Worm (Caenorhabditis elegans): Measurements from ENCODE around the gene F42G8.8.

The F42G8.8 gene

DNA sequence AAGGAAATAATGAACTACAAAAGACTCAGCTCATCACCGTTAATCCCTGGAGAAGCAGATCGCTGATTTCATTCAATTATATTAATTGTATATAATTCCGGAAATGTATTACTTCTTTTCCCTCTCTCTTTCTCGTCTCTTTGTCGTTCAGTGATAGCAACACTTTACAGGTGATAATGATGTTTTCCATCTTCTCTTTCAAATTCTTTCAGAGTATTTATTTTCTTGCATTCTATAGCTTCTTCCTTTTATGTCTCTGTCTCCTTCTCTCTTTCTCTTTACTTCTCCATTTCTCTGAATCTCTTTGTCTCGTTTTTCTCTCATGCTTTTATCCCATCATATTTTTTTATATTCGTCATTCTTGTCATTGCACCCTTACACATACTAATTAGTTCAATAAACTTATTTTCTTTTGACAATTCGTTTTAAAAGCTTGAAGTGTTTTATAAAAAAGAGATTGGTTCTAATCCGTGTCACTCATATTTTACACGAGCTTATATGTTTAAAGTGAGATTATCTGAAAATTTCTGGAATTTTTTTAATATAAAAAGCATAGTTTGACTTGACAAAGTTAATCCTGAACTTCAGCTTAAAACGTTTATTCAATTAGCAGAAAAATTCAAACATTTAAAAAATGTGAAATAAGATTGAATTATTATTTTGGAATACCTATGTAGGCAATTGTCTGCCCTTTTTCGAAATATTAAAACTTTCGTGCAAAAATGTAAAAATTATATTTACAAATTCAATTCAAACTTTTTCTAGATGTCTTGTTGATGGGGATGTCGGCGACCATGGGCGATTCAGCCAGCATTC lies 24.1 kb downstream of the F42G8.8 start, which contains the start of gene pmk-2:
pmk-2 (plus strand) TSS at position 766 of the 816 bp plus-strand sequence.
- TF ChIP-seq W03F9.2 (tag; optimal IDR thresholded peaks at IDR 0.05) (no peak), him-1 (tag; optimal IDR thresholded peaks at IDR 0.05) (no peak), dao-5 (tag; optimal IDR thresholded peaks at IDR 0.05) (no peak)

DNA sequence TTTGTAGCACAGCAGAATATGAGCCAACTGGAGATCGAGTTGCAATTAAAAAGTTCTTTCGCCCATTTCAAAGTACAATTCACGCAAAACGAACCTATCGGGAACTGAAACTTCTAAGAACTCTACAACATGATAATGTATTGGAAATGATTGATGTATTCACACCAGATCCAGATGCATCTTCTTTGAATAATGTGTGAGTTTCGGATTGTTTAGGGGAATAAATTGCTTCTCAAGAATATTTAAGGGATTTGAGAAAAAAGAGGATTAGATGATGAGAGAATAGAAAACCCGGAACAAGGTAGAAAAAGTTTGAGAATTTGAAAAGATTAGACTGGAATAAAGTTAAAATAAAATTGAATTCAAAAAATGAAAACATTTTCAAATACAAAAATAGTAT lies 25.5 kb downstream of the F42G8.8 start:
- TF ChIP-seq him-1 (tag; optimal IDR thresholded peaks at IDR 0.05) (no peak), W03F9.2 (tag; optimal IDR thresholded peaks at IDR 0.05) (no peak), dao-5 (tag; optimal IDR thresholded peaks at IDR 0.05) (no peak)

DNA sequence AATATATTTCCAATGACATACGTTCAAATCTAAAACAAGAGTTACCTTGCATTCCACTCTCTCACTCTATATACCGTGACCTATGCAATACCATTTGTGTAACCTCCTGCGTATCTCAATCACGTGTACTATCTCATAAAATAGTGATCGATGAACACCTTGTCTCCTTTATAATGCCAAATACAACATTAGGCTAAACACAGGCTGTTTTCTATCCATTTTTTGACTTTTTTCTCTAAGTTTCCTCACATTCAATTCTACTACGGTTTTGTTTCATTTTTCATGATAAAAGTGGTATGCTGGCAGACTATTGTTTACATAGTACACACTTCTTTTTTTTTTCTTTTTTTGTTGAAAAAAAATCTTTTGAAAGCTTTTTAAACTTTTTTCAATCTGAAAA lies 27.4 kb downstream of the F42G8.8 start:
- TF ChIP-seq W03F9.2 (tag; optimal IDR thresholded peaks at IDR 0.05) (no peak), dao-5 (tag; optimal IDR thresholded peaks at IDR 0.05) (no peak), him-1 (tag; optimal IDR thresholded peaks at IDR 0.05) (no peak)

DNA sequence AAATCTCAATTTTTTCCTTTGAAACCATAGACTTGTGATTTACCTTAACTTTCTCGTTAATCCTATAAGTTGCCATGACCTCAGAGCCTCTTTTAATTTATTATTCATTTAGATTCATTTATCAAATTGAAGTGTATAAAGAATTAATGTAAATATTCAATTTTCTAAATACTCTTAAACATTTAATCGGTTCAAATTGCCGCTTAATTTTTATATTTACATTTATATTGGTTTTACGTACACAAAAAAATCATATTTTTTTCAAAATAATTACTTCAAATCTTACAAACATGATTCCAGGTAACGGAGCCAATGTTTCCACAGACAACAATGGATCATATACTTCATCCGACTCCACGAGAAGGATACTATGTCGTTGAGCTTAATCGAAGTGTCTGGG lies 29.6 kb downstream of the F42G8.8 start, which contains the start of gene pmk-1:
pmk-1 (plus strand) TSS at position 301 of the 400 bp plus-strand sequence.
- no peak for TF ChIP-seq W03F9.2 (tag; optimal IDR thresholded peaks at IDR 0.05)
- no peak for TF ChIP-seq dao-5 (tag; optimal IDR thresholded peaks at IDR 0.05)
- TF ChIP-seq him-1 (tag; optimal IDR thresholded peaks at IDR 0.05): no peak

DNA sequence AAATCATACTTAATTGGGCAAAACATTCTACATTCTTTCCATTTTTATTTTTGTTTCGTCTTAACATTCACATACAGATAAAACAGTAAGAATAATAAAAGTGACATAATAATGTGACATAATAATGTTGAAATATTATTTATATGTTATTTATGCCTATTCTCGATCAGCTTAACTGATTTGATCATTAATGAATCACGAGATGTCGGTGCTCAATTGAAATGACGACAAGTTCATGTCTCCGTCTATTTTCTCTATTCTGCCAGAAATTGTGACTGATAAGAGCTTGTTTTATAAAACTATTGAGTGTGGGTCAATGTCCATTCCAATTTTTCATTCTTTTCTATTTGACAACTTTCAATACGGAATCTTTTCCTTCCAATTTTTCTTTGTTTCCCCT lies 32.8 kb downstream of the F42G8.8 start:
- TF ChIP-seq him-1 (tag; optimal IDR thresholded peaks at IDR 0.05) (no peak), W03F9.2 (tag; optimal IDR thresholded peaks at IDR 0.05) (no peak), dao-5 (tag; optimal IDR thresholded peaks at IDR 0.05) (no peak)

DNA sequence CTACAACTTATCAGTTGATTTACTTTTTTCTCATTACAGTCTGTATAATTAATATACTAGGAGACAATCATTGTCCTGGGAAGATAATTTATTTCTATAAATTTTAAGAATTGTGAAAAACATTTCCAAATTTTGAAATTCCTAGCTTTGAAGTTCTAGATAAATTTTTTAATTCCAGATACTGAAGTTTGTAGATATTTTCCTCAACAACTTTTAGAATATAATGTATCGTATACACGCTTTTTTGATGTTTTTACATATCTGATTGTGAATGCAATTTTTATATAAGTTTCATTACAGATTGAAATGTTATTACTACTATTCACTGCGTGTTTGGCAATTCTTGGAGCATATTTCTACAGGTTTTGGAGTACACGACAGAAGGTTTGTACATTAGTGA lies 33.3 kb downstream of the F42G8.8 start, which contains the start of gene faah-2:
faah-2 (plus strand) TSS at position 301 of the 400 bp plus-strand sequence.
- TF ChIP-seq W03F9.2 (tag; optimal IDR thresholded peaks at IDR 0.05) (no peak), him-1 (tag; optimal IDR thresholded peaks at IDR 0.05) (no peak), dao-5 (tag; optimal IDR thresholded peaks at IDR 0.05) (no peak)

DNA sequence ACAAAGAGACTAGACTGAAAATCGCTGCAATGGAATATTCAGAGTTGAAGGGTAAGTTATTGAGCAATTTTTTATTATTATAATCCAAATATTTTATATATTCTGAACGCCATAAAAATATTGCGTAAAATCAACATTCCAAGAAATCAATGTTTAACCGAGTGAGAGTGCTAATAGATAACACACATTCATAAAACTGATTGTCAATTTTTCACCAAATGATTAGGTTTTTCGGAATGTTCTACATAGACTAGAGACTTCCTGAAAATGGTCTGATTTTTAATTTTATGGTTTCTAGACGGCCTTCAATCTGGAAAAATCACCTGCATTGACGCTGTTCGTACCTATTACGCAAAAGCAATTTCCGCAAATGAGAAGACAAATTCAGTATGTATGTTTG lies 33.8 kb downstream of the F42G8.8 start:
- no peak for TF ChIP-seq him-1 (tag; optimal IDR thresholded peaks at IDR 0.05)
- TF ChIP-seq W03F9.2 (tag; optimal IDR thresholded peaks at IDR 0.05): no peak
- TF ChIP-seq dao-5 (tag; optimal IDR thresholded peaks at IDR 0.05): no peak

DNA sequence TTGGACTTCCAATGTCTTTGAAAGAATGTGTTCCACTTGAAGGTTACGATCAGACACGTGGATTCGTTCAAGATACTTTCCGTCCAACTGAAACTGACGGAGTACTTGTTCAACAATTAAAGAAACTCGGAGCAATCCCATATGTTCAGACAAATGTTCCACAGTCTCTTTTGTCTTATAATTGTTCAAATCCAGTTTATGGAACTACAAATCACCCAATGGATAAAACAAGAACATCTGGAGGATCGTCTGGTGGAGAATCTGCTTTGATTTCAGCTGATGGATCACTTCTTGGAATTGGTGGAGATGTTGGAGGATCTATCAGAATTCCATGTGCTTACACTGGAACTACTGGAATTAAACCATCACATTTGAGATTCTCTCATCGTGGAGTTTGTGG lies 34.3 kb downstream of the F42G8.8 start:
- no peak for TF ChIP-seq him-1 (tag; optimal IDR thresholded peaks at IDR 0.05)
- TF ChIP-seq dao-5 (tag; optimal IDR thresholded peaks at IDR 0.05): no peak
- TF ChIP-seq W03F9.2 (tag; optimal IDR thresholded peaks at IDR 0.05): no peak

DNA sequence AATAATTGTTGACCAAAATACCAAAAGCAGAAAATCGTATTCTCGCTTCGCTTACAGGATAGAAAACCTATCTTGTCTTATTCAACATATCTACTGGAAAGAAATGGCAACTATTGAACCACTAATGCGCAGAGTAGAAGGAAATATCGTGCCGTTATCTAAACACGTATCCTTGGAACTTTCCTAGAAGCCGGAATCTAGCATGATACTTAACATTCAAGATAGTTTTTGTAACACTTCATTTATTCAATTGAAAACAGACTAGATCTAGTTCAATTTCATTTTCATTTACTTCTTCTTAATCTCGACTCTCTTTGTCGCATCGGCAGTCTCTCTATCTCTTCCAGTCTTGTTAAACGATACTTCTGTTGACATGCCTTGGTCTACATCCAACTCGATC lies 36.1 kb downstream of the F42G8.8 start:
- TF ChIP-seq dao-5 (tag; optimal IDR thresholded peaks at IDR 0.05): no peak
- TF ChIP-seq him-1 (tag; optimal IDR thresholded peaks at IDR 0.05): no peak
- no peak for TF ChIP-seq W03F9.2 (tag; optimal IDR thresholded peaks at IDR 0.05)

DNA sequence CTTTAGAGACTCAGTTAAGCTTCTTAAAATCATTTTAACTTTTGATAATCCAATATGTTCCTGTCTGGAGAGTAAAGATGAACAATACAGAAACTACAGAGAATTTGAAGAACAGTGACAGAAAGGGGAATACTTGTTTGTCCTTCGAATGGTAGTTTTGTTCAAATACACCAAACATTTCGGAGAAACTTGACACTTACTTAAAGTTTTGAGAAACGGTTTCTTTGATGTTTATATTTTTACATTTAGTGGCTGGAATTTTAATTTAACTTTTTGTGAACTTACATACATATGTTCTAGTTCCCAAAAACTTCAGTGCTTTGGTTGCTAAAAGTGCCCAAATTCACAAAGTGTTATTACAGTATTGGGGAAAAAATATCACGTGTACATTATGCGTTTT lies 38.3 kb downstream of the F42G8.8 start, which contains the start of gene B0218.5:
B0218.5 (minus strand) TSS at position 101 of the 400 bp plus-strand sequence.
- no peak for TF ChIP-seq W03F9.2 (tag; optimal IDR thresholded peaks at IDR 0.05)
- no peak for TF ChIP-seq him-1 (tag; optimal IDR thresholded peaks at IDR 0.05)
- no peak for TF ChIP-seq dao-5 (tag; optimal IDR thresholded peaks at IDR 0.05)

DNA sequence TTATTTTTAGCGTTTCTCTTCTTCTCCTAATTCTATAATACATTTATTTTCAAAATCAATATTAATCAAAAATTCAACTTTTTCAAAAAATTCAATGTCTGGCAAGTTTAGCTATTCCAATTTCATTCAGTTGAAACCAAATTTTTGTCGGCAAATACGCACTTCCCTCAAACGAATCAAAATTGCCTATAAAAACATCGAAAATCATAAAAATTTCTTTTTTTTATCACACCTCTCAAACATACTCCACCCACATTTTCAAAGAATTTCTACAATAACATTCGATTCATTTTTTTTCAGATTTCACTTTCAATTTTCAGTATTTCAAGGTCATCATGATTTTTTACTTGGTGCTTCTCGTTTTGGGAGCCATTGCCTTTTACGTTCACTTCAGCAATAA lies 40.2 kb downstream of the F42G8.8 start, which contains the start of gene faah-1:
faah-1 (plus strand) TSS at position 301 of the 400 bp plus-strand sequence.
- TF ChIP-seq him-1 (tag; optimal IDR thresholded peaks at IDR 0.05): no peak
- TF ChIP-seq W03F9.2 (tag; optimal IDR thresholded peaks at IDR 0.05): no peak
- TF ChIP-seq dao-5 (tag; optimal IDR thresholded peaks at IDR 0.05): no peak

DNA sequence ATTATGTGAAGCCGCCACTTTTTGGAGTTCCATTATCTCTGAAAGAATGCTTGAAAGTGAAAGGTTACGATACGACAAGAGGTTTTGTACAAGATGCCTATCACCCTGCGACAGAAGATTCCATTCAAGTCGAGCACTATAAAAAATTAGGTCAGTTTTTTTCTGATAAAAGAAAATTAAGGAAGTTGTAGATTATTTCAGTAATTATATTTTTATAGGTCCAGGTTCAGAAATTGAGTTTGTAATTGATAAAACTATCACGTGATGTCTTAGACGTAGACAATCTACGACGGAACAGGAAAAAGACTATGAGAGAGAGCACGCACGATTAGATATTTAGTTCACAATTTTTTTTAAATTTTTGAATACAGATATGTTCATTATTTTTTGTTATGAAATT lies 41.1 kb downstream of the F42G8.8 start:
- TF ChIP-seq him-1 (tag; optimal IDR thresholded peaks at IDR 0.05): no peak
- no peak for TF ChIP-seq dao-5 (tag; optimal IDR thresholded peaks at IDR 0.05)
- no peak for TF ChIP-seq W03F9.2 (tag; optimal IDR thresholded peaks at IDR 0.05)

DNA sequence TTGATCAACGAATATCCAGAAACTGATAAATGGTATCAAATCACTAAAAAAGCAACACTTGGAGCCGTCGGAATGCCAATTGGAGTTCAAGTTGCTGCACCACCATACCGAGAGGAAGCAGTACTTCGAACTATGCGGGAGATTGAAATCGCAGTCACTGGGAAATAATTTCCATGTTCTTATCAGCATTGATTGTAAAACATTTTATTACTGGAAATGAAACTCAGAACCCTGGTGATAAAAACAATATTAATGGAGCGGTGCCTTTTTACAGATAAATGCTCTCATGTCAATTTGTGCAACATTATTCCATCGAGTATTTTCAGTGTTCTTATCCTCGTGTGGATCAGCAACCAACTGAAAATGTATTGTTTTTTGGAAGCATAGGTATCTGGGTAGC lies 42.9 kb downstream of the F42G8.8 start:
- TF ChIP-seq him-1 (tag; optimal IDR thresholded peaks at IDR 0.05) (no peak), dao-5 (tag; optimal IDR thresholded peaks at IDR 0.05) (no peak), W03F9.2 (tag; optimal IDR thresholded peaks at IDR 0.05) (no peak)

DNA sequence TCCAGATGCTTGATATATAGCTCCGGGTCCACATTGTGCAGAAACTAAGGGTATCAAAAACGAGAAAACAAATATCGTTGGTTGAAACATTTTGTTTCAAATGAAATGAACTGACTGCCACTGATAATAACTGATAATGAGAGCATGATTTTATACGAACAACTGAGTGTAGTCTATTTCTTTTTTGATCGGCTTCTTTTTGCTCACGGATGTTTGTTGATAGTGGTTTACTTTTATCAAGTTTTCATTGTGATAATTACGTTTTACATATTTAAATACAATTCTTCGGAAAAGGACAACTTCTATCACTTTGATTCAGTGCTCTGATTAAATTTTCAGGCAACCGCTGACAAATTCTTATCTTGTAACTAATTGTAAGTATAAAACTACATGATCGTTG lies 44.8 kb downstream of the F42G8.8 start, which contains the start of gene clec-51:
clec-51 (minus strand) TSS at position 114 of the 400 bp plus-strand sequence.
- TF ChIP-seq him-1 (tag; optimal IDR thresholded peaks at IDR 0.05) (no peak), W03F9.2 (tag; optimal IDR thresholded peaks at IDR 0.05) (no peak), dao-5 (tag; optimal IDR thresholded peaks at IDR 0.05) (no peak)
